Worm (Caenorhabditis elegans): ENCODE data around the gene C03A7.13.

ce11 chrV:5239903-5240302 is 47.6 kb upstream of the C03A7.13 start, which contains the start of gene B0238.15:
- TF ChIP-seq cebp-1 (GFP tag; IDR thresholded peaks at IDR 0.05) (no peak), cebp-1 (tag; optimal IDR thresholded peaks at IDR 0.05) (no peak), pha-4 (tag; optimal IDR thresholded peaks at IDR 0.05) (no peak), zfh-2 (GFP tag; conservative IDR thresholded peaks at IDR 0.05) (no peak), ztf-3 (GFP tag; optimal IDR thresholded peaks at IDR 0.05) (no peak), hlh-12 (tag; optimal IDR thresholded peaks at IDR 0.05) (no peak)

Data from whole organism, young adult.